Fruit fly (Drosophila melanogaster) whole organism, embryonic: ENCODE data around the gene Pde11.

Source experiments
- Aef1 ChIP-seq: fragments of 200-800 bp; sonication (Bioruptor generic); IDR thresholded peaks from 3 replicates; pipeline ENCODE4 v1.3.6; 2022; ENCODE audit warnings: missing biosample characterization, missing genetic modification characterization
- BEAF-32 ChIP-seq: fragments of 200-800 bp; sonication (Bioruptor generic); optimal IDR thresholded peaks from 3 replicates; lab custom pipeline; 2017; ENCODE audit warnings: missing biosample characterization, missing genetic modification characterization, mild to moderate bottlenecking, moderate library complexity, missing genetic modification reagents
- Bdp1 ChIP-seq: fragments of 200-800 bp; sonication (Bioruptor generic); optimal IDR thresholded peaks from 3 replicates; lab custom pipeline; 2016; ENCODE audit warnings: missing biosample characterization, missing genetic modification characterization
- C15 ChIP-seq: fragments of 200-800 bp; sonication (Bioruptor generic); IDR thresholded peaks from 3 replicates; pipeline ENCODE4 v1.3.6; 2022; ENCODE audit warnings: missing biosample characterization, missing genetic modification characterization
- CG10654 ChIP-seq: fragments of 200-800 bp; sonication (Bioruptor generic); optimal IDR thresholded peaks from 2 replicates; lab custom pipeline; 2016; ENCODE audit warnings: missing biosample characterization, missing genetic modification characterization
- CG10979 ChIP-seq: fragments of 200-800 bp; sonication (Bioruptor generic); optimal IDR thresholded peaks from 2 replicates; lab custom pipeline; 2018; ENCODE audit warnings: missing biosample characterization, mild to moderate bottlenecking, missing genetic modification characterization, moderate library complexity
- CG12155 ChIP-seq: fragments of 200-800 bp; sonication (Bioruptor generic); optimal IDR thresholded peaks from 3 replicates; lab custom pipeline; 2016; ENCODE audit warnings: missing biosample characterization, missing genetic modification characterization
- CG12219 ChIP-seq: fragments of 200-800 bp; sonication (Bioruptor generic); optimal IDR thresholded peaks from 3 replicates; lab custom pipeline; 2018; ENCODE audit warnings: missing biosample characterization, mild to moderate bottlenecking, missing genetic modification characterization
- CG12744 ChIP-seq: fragments of 200-800 bp; sonication (Bioruptor generic); optimal IDR thresholded peaks from 2 replicates; lab custom pipeline; 2016; ENCODE audit warnings: missing biosample characterization, missing genetic modification characterization
- CG15601 ChIP-seq: fragments of 200-800 bp; sonication (Bioruptor generic); optimal IDR thresholded peaks from 3 replicates; lab custom pipeline; 2019; ENCODE audit warnings: missing biosample characterization, mild to moderate bottlenecking, missing genetic modification characterization, moderate library complexity
- CG17186 ChIP-seq: fragments of 200-800 bp; sonication (Bioruptor generic); optimal IDR thresholded peaks from 3 replicates; lab custom pipeline; 2017; ENCODE audit warnings: missing biosample characterization, missing genetic modification reagents, missing genetic modification characterization
- CG17612 ChIP-seq: fragments of 200-800 bp; sonication (Bioruptor generic); IDR thresholded peaks from 2 replicates; pipeline ENCODE4 v1.3.6; 2022; ENCODE audit warnings: missing biosample characterization, missing genetic modification characterization
- CG17912 ChIP-seq: fragments of 200-800 bp; sonication (Bioruptor generic); optimal IDR thresholded peaks from 2 replicates; lab custom pipeline; 2018; ENCODE audit warnings: missing biosample characterization, mild to moderate bottlenecking, missing genetic modification characterization
- CG2875 ChIP-seq: fragments of 200-800 bp; sonication (Bioruptor generic); optimal IDR thresholded peaks from 2 replicates; lab custom pipeline; 2017; ENCODE audit warnings: missing biosample characterization, mild to moderate bottlenecking, missing genetic modification characterization, missing genetic modification reagents
- CG3163 ChIP-seq: fragments of 200-800 bp; sonication (Bioruptor generic); optimal IDR thresholded peaks from 3 replicates; lab custom pipeline; 2016; ENCODE audit warnings: missing biosample characterization, missing genetic modification characterization
- CG33557 ChIP-seq: fragments of 200-800 bp; sonication (Bioruptor generic); optimal IDR thresholded peaks from 2 replicates; lab custom pipeline; 2019; ENCODE audit warnings: missing biosample characterization, mild to moderate bottlenecking, missing genetic modification characterization, moderate library complexity
- CG3726 ChIP-seq: fragments of 200-800 bp; sonication (Bioruptor generic); IDR thresholded peaks from 3 replicates; pipeline ENCODE4, ENCODE4 v1.3.6; 2022; ENCODE audit warnings: missing biosample characterization, missing genetic modification characterization
- CG4404 ChIP-seq: fragments of 200-800 bp; sonication (Bioruptor generic); IDR thresholded peaks from 2 replicates; pipeline ENCODE4 v1.3.6; 2022; ENCODE audit warnings: missing biosample characterization, missing genetic modification characterization
- CG4730 ChIP-seq: fragments of 200-800 bp; sonication (Bioruptor generic); IDR thresholded peaks from 2 replicates; pipeline ENCODE4 v1.3.6; 2022; ENCODE audit warnings: missing biosample characterization, missing genetic modification characterization
- CG9609 ChIP-seq: fragments of 200-800 bp; sonication (Bioruptor generic); optimal IDR thresholded peaks from 3 replicates; lab custom pipeline; 2016; ENCODE audit warnings: missing biosample characterization, missing genetic modification characterization
- CG9727 ChIP-seq: fragments of 200-800 bp; sonication (Bioruptor generic); optimal IDR thresholded peaks from 3 replicates; lab custom pipeline; 2017; ENCODE audit warnings: missing biosample characterization, mild to moderate bottlenecking, missing genetic modification characterization
- CTCF ChIP-seq: fragments of 200-800 bp; sonication (Bioruptor generic); optimal IDR thresholded peaks from 2 replicates; lab custom pipeline; 2017; ENCODE audit warnings: missing biosample characterization, mild to moderate bottlenecking, missing genetic modification characterization, moderate library complexity
- D19A ChIP-seq: fragments of 200-800 bp; optimal IDR thresholded peaks from 3 replicates; lab custom pipeline; 2019; ENCODE audit warnings: missing biosample characterization, mild to moderate bottlenecking, missing genetic modification characterization, moderate library complexity
- Dip3 ChIP-seq: fragments of 200-800 bp; sonication (Bioruptor generic); optimal IDR thresholded peaks from 3 replicates; lab custom pipeline; 2016; ENCODE audit warnings: missing biosample characterization, missing genetic modification characterization
- E2f2 ChIP-seq: fragments of 200-800 bp; sonication (Bioruptor generic); IDR thresholded peaks from 2 replicates; pipeline ENCODE4 v1.3.6; 2022; ENCODE audit warnings: missing biosample characterization, missing genetic modification characterization
- HLH4C ChIP-seq: fragments of 200-800 bp; sonication (Bioruptor generic); IDR thresholded peaks from 3 replicates; pipeline ENCODE4 v1.3.6; 2022; ENCODE audit warnings: missing biosample characterization, missing genetic modification characterization; ENCODE audit not compliant: partially characterized antibody
- HmgZ ChIP-seq: fragments of 200-800 bp; sonication (Bioruptor generic); optimal IDR thresholded peaks from 2 replicates; lab custom pipeline; 2018; ENCODE audit warnings: missing biosample characterization, mild to moderate bottlenecking, missing genetic modification characterization
- Hmr ChIP-seq: fragments of 200-800 bp; sonication (Bioruptor generic); optimal IDR thresholded peaks from 3 replicates; lab custom pipeline; 2017; ENCODE audit warnings: mild to moderate bottlenecking, missing biosample characterization, missing genetic modification reagents, missing genetic modification characterization
- Max ChIP-seq: fragments of 200-800 bp; sonication (Bioruptor generic); optimal IDR thresholded peaks from 2 replicates; lab custom pipeline; 2016; ENCODE audit warnings: missing biosample characterization, mild to moderate bottlenecking, missing genetic modification characterization
- NC2β ChIP-seq: fragments of 200-800 bp; sonication (Bioruptor generic); optimal IDR thresholded peaks from 2 replicates; lab custom pipeline; 2016; ENCODE audit warnings: missing biosample characterization, missing genetic modification characterization
- Sin3A ChIP-seq: fragments of >200 bp; optimal IDR thresholded peaks from 2 replicates; lab custom pipeline; 2018
- abd-A ChIP-seq: fragments of 200-800 bp; sonication (Bioruptor generic); optimal IDR thresholded peaks from 3 replicates; lab custom pipeline; 2019; ENCODE audit warnings: missing biosample characterization, mild to moderate bottlenecking, missing genetic modification characterization, moderate library complexity
- ase ChIP-seq: fragments of 200-800 bp; sonication (Bioruptor generic); IDR thresholded peaks from 3 replicates; pipeline ENCODE4 v1.3.6; 2022; ENCODE audit warnings: missing biosample characterization, missing genetic modification characterization
- caup ChIP-seq: fragments of 200-800 bp; sonication (Bioruptor generic); optimal IDR thresholded peaks from 3 replicates; lab custom pipeline; 2017; ENCODE audit warnings: missing biosample characterization, mild to moderate bottlenecking, missing genetic modification characterization, moderate library complexity; ENCODE audit not compliant: severe bottlenecking
- chinmo ChIP-seq: fragments of 200-800 bp; sonication (Bioruptor generic); IDR thresholded peaks from 4 replicates; pipeline ENCODE4 v1.3.6; 2022; ENCODE audit warnings: missing biosample characterization, missing genetic modification characterization; ENCODE audit not compliant: partially characterized antibody
- croc ChIP-seq: fragments of 200-800 bp; sonication (Bioruptor generic); conservative IDR thresholded peaks from 3 replicates; pipeline ENCODE4 v1.3.6; 2022; ENCODE audit warnings: missing biosample characterization, missing genetic modification characterization
- dati ChIP-seq: fragments of 200-800 bp; sonication (Bioruptor generic); IDR thresholded peaks from 2 replicates; pipeline ENCODE4 v1.3.6; 2022; ENCODE audit warnings: missing biosample characterization, missing genetic modification characterization
- dimm ChIP-seq: fragments of 200-800 bp; sonication (Bioruptor generic); IDR thresholded peaks from 2 replicates; pipeline ENCODE4 v1.3.6; 2022; ENCODE audit warnings: missing biosample characterization, missing genetic modification characterization
- fd3F ChIP-seq: fragments of 200-800 bp; sonication (Bioruptor generic); optimal IDR thresholded peaks from 2 replicates; lab custom pipeline; 2018; ENCODE audit warnings: missing biosample characterization, mild to moderate bottlenecking, missing genetic modification characterization, moderate library complexity
- fd64A ChIP-seq: fragments of 200-800 bp; sonication (Bioruptor generic); optimal IDR thresholded peaks from 3 replicates; lab custom pipeline; 2018; ENCODE audit warnings: missing biosample characterization, mild to moderate bottlenecking, missing genetic modification characterization
- ind ChIP-seq: fragments of 200-800 bp; sonication (Bioruptor generic); optimal IDR thresholded peaks from 3 replicates; lab custom pipeline; 2016; ENCODE audit warnings: missing biosample characterization, missing genetic modification characterization
- insv ChIP-seq, 2 experiments: fragments of 200-800 bp; sonication (Bioruptor generic); optimal IDR thresholded peaks; 3 replicates each; lab custom pipeline; 2016 to 2018; ENCODE audit warnings: missing biosample characterization in 2 of 2, missing genetic modification characterization in 2 of 2
- lola ChIP-seq, 3 experiments: fragments of >200 bp in 2 of 3; fragments of 200-800 bp in 1 of 3; sonication (Bioruptor generic) in 1 of 3; optimal IDR thresholded peaks; 2 replicates each; lab custom pipeline; 2017 to 2019; ENCODE audit warnings: missing biosample characterization in 3 of 3, missing genetic modification characterization in 3 of 3, mild to moderate bottlenecking in 1 of 3, moderate library complexity in 1 of 3
- pnt ChIP-seq: fragments of 200-800 bp; sonication (Bioruptor generic); optimal IDR thresholded peaks from 3 replicates; lab custom pipeline; 2016; ENCODE audit warnings: missing biosample characterization, missing genetic modification characterization
- shn ChIP-seq: fragments of 200-800 bp; sonication (Bioruptor generic); optimal IDR thresholded peaks from 3 replicates; lab custom pipeline; 2016; ENCODE audit warnings: missing biosample characterization, missing genetic modification characterization
- slbo ChIP-seq: fragments of 200-800 bp; sonication (Bioruptor generic); IDR thresholded peaks from 2 replicates; pipeline ENCODE4 v1.3.6; 2022; ENCODE audit warnings: missing biosample characterization, missing genetic modification characterization
- sqz ChIP-seq: fragments of 200-800 bp; sonication (Bioruptor generic); optimal IDR thresholded peaks from 3 replicates; lab custom pipeline; 2018; ENCODE audit warnings: missing biosample characterization, mild to moderate bottlenecking, missing genetic modification characterization
- tio ChIP-seq: fragments of 200-800 bp; sonication (Bioruptor generic); optimal IDR thresholded peaks from 2 replicates; lab custom pipeline; 2017; ENCODE audit warnings: missing biosample characterization, missing genetic modification characterization, inconsistent platforms
- ttk ChIP-seq: fragments of 200-800 bp; sonication (Bioruptor generic); IDR thresholded peaks from 2 replicates; pipeline ENCODE4 v2.1.2; 2022; ENCODE audit warnings: missing biosample characterization, missing genetic modification characterization
- wdn ChIP-seq: fragments of 200-800 bp; sonication (Bioruptor generic); IDR thresholded peaks from 2 replicates; pipeline ENCODE4 v1.3.6; 2022; ENCODE audit warnings: missing biosample characterization, missing genetic modification characterization
- wek ChIP-seq: fragments of 200-800 bp; sonication (Bioruptor generic); optimal IDR thresholded peaks from 3 replicates; lab custom pipeline; 2018; ENCODE audit warnings: missing biosample characterization, mild to moderate bottlenecking, missing genetic modification characterization, moderate library complexity

Gene Pde11

DNA sequence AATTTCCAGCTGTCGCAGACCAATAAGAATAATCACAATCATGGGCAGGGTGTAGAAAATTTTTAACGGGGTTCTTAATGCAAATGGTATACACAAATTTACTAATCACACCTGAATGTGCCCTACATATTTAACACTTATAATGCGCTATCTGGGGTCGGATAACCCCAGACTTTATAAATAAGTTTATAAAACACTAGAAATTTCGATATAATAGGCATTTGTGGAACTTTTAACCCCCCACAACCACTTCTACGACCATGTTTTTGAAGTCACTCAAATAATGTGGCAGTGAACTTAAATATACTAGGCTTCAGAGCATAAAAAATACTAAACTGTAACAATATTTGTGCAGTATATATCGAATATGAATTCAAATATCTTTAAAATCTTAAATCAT lies 14.8 kb upstream of the Pde11 start, which contains the start of gene CG10413 (continued):
- TF ChIP-seq pnt (peak; percentile 97), ttk (GFP tag; lab: Robert Waterston, UW) (peak; percentile 94), CG17612 (GFP tag; lab: Robert Waterston, UW) (peak; percentile 92), CG9727 (GFP tag; lab: Kevin White, UChicago) (peak; percentile 96), Aef1 (GFP tag; lab: Robert Waterston, UW) (peak; percentile 95), CG9609 (peak; percentile 98), chinmo (GFP tag; lab: Robert Waterston, UW) (0 out of 4 replicates have a peak, but pooled peaks have one; percentile 15), CG33557 (GFP tag; lab: Kevin White, UChicago) (peak; percentile 97), sqz (GFP tag; lab: Kevin White, UChicago) (no peak), CG12155 (GFP tag; lab: Kevin White, UChicago) (peak; percentile 96), tio (GFP tag; lab: Kevin White, UChicago) (peak; percentile 98), HLH4C (GFP tag; lab: Robert Waterston, UW) (no peak), CG4404 (peak; percentile 97), wdn (GFP tag; lab: Robert Waterston, UW) (peak; percentile 96), slbo (GFP tag; lab: Robert Waterston, UW) (peak; percentile 98), Max (peak; percentile 98), C15 (GFP tag; lab: Robert Waterston, UW) (peak; percentile 92), CG4730 (peak; percentile 95), D19A (tag; lab: Kevin White, UChicago) (peak; percentile 94), HmgZ (tag; lab: Kevin White, UChicago) (peak; percentile 99), CTCF (GFP tag; lab: Kevin White, UChicago) (peak; percentile 68), Sin3A (lab: Kevin White, UChicago) (no peak), Bdp1 (GFP tag; lab: Kevin White, UChicago) (peak; percentile 93), CG10979 (peak; percentile 96), caup (GFP tag; lab: Kevin White, UChicago) (peak; percentile 97), dati (GFP tag; lab: Robert Waterston, UW) (peak; percentile 86), ind (GFP tag; lab: Kevin White, UChicago) (peak; percentile 98), ase (GFP tag; lab: Robert Waterston, UW) (peak; percentile 92), Dip3 (GFP tag; lab: Kevin White, UChicago) (peak; percentile 97), abd-A (tag; lab: Kevin White, UChicago) (no peak), CG3163 (peak; percentile 87), insv (GFP tag; optimal IDR thresholded peaks at IDR 0.05; lab: Kevin White, UChicago) (peak; percentile 52 to 91), croc (GFP tag; lab: Robert Waterston, UW) (peak; percentile 95), CG17912 (peak; percentile 92), CG12744 (GFP tag; lab: Kevin White, UChicago) (peak; percentile 98), CG15601 (tag; lab: Kevin White, UChicago) (peak; percentile 95), fd64A (GFP tag; lab: Kevin White, UChicago) (peak; percentile 92), CG10654 (GFP tag; lab: Kevin White, UChicago) (peak; percentile 96), CG2875 (peak; percentile 95), lola (GFP tag; optimal IDR thresholded peaks at IDR 0.05; lab: Kevin White, UChicago) (peak in 1 of 3 experiments; percentile 97), CG17186 (GFP tag; lab: Kevin White, UChicago) (peak; percentile 87), fd3F (GFP tag; lab: Kevin White, UChicago) (peak; percentile 98), wek (peak; percentile 93), shn (GFP tag; lab: Kevin White, UChicago) (peak; percentile 98), CG12219 (peak; percentile 98), BEAF-32 (GFP tag; lab: Kevin White, UChicago) (peak; percentile 70), E2f2 (GFP tag; lab: Robert Waterston, UW) (peak; percentile 86), CG3726 (GFP tag; lab: Robert Waterston, UW) (peak; percentile 93), Hmr (GFP tag; lab: Kevin White, UChicago) (peak; percentile 98), dimm (GFP tag; lab: Robert Waterston, UW) (peak; percentile 92), NC2β (GFP tag; lab: Kevin White, UChicago) (peak; percentile 98)
